Worm (Caenorhabditis elegans) whole organism, late embryonic: ENCODE data around the gene F38B6.4.

Experiments
- C08G9.2 ChIP-seq: sonication (generic microtip); optimal IDR thresholded peaks from 2 replicates; lab custom pipeline; 2016; ENCODE audit warnings: mild to moderate bottlenecking, missing genetic modification characterization, moderate library complexity, missing compliant biosample characterization
- C38D4.7 ChIP-seq: fragments of 200-800 bp; sonication (Bioruptor generic); optimal IDR thresholded peaks from 2 replicates; lab custom pipeline; 2018; ENCODE audit warnings: mild to moderate bottlenecking, missing genetic modification characterization, moderate library complexity, missing compliant biosample characterization
- K09A11.1 ChIP-seq: sonication (generic microtip); optimal IDR thresholded peaks from 2 replicates; lab custom pipeline; 2017; ENCODE audit warnings: antibody characterized with exemption, mild to moderate bottlenecking, missing genetic modification characterization, missing compliant biosample characterization; ENCODE audit not compliant: insufficient read depth
- ceh-19 ChIP-seq: fragments of 200-800 bp; sonication (Bioruptor generic); optimal IDR thresholded peaks from 2 replicates; lab custom pipeline; 2018; ENCODE audit warnings: mild to moderate bottlenecking, missing genetic modification characterization, missing compliant biosample characterization
- ceh-30 ChIP-seq: fragments of 150-350 bp; optimal IDR thresholded peaks from 2 replicates; lab custom pipeline; 2014; ENCODE audit warnings: missing biosample characterization, missing genetic modification characterization
- ceh-31 ChIP-seq: sonication (generic microtip); optimal IDR thresholded peaks from 2 replicates; lab custom pipeline; 2016; ENCODE audit warnings: missing genetic modification characterization, missing compliant biosample characterization
- ceh-34 ChIP-seq: sonication (generic microtip); optimal IDR thresholded peaks from 2 replicates; lab custom pipeline; 2016; ENCODE audit warnings: mild to moderate bottlenecking, missing genetic modification characterization, missing compliant biosample characterization
- ceh-45 ChIP-seq: fragments of 200-800 bp; sonication (Bioruptor generic); IDR thresholded peaks from 2 replicates; pipeline ENCODE4 v1.3.6; 2022; ENCODE audit warnings: missing genetic modification reagents, missing genetic modification characterization, missing compliant biosample characterization
- ceh-6 ChIP-seq: fragments of 200-800 bp; sonication (Bioruptor generic); optimal IDR thresholded peaks from 2 replicates; lab custom pipeline; 2018; ENCODE audit warnings: mild to moderate bottlenecking, missing genetic modification characterization, missing compliant biosample characterization
- dmd-4 ChIP-seq: sonication (generic microtip); optimal IDR thresholded peaks from 2 replicates; lab custom pipeline; 2016; ENCODE audit warnings: borderline replicate concordance, missing genetic modification characterization, missing compliant biosample characterization
- dve-1 ChIP-seq: sonication (generic microtip); optimal IDR thresholded peaks from 2 replicates; lab custom pipeline; 2017; ENCODE audit warnings: antibody characterized with exemption, mild to moderate bottlenecking, missing genetic modification characterization, missing compliant biosample characterization
- elt-4 ChIP-seq: sonication (generic microtip); optimal IDR thresholded peaks from 2 replicates; lab custom pipeline; 2016; ENCODE audit warnings: missing genetic modification characterization, missing compliant biosample characterization
- eyg-1 ChIP-seq: sonication (generic microtip); optimal IDR thresholded peaks from 2 replicates; lab custom pipeline; 2016; ENCODE audit warnings: missing genotype, missing genetic modification characterization, missing compliant biosample characterization
- fax-1 ChIP-seq: sonication (generic microtip); optimal IDR thresholded peaks from 2 replicates; lab custom pipeline; 2016; ENCODE audit warnings: missing genotype, missing genetic modification characterization, missing compliant biosample characterization
- fkh-10 ChIP-seq: fragments of 150-350 bp; optimal IDR thresholded peaks from 2 replicates; lab custom pipeline; 2014; ENCODE audit warnings: missing biosample characterization, missing genetic modification reagents, missing genetic modification characterization
- fkh-6 ChIP-seq: sonication (generic microtip); optimal IDR thresholded peaks from 2 replicates; lab custom pipeline; 2016; ENCODE audit warnings: missing genetic modification characterization, missing compliant biosample characterization
- hlh-13 ChIP-seq: fragments of 200-800 bp; sonication (Bioruptor generic); optimal IDR thresholded peaks from 2 replicates; lab custom pipeline; 2018; ENCODE audit warnings: mild to moderate bottlenecking, missing genetic modification characterization, missing compliant biosample characterization
- hlh-8 ChIP-seq: sonication (generic microtip); optimal IDR thresholded peaks from 2 replicates; lab custom pipeline; 2016; ENCODE audit warnings: missing genotype, missing genetic modification characterization, missing compliant biosample characterization
- madf-2 ChIP-seq: sonication (generic microtip); optimal IDR thresholded peaks from 2 replicates; lab custom pipeline; 2017; ENCODE audit warnings: missing genetic modification characterization, missing compliant biosample characterization
- nfya-1 ChIP-seq: sonication (generic microtip); optimal IDR thresholded peaks from 2 replicates; lab custom pipeline; 2017; ENCODE audit warnings: missing genetic modification characterization, mild to moderate bottlenecking, missing compliant biosample characterization, antibody characterized with exemption, moderate library complexity
- nhr-11 ChIP-seq: fragments of 150-350 bp; optimal IDR thresholded peaks from 2 replicates; lab custom pipeline; 2014; ENCODE audit warnings: missing biosample characterization, missing genetic modification characterization
- nhr-232 ChIP-seq: sonication (generic microtip); optimal IDR thresholded peaks from 2 replicates; lab custom pipeline; 2016; ENCODE audit warnings: missing genetic modification characterization, missing compliant biosample characterization
- npax-4 ChIP-seq: sonication (generic microtip); optimal IDR thresholded peaks from 2 replicates; lab custom pipeline; 2016; ENCODE audit warnings: missing genetic modification characterization, missing compliant biosample characterization
- odd-2 ChIP-seq: sonication (generic microtip); optimal IDR thresholded peaks from 2 replicates; lab custom pipeline; 2017; ENCODE audit warnings: antibody characterized with exemption, mild to moderate bottlenecking, missing genetic modification characterization, missing compliant biosample characterization
- pag-3 ChIP-seq: sonication (generic microtip); optimal IDR thresholded peaks from 2 replicates; lab custom pipeline; 2016; ENCODE audit warnings: missing compliant biosample characterization, missing genetic modification characterization, borderline replicate concordance
- pat-9 ChIP-seq: fragments of 200-800 bp; sonication (Bioruptor generic); optimal IDR thresholded peaks from 2 replicates; lab custom pipeline; 2018; ENCODE audit warnings: mild to moderate bottlenecking, missing genetic modification characterization, moderate library complexity, missing compliant biosample characterization
- pax-1 ChIP-seq: fragments of 150-350 bp; optimal IDR thresholded peaks from 2 replicates; lab custom pipeline; 2014; ENCODE audit warnings: missing biosample characterization, missing genetic modification characterization
- pha-2 ChIP-seq: sonication (generic microtip); optimal IDR thresholded peaks from 2 replicates; lab custom pipeline; 2017; ENCODE audit warnings: mild to moderate bottlenecking, missing genetic modification characterization, missing compliant biosample characterization
- pha-4 ChIP-seq: fragments of 150-350 bp; optimal IDR thresholded peaks from 2 replicates; lab custom pipeline; 2018; ENCODE audit warnings: missing biosample characterization, missing genetic modification reagents, missing genetic modification characterization
- pros-1 ChIP-seq: fragments of 150-350 bp; optimal IDR thresholded peaks from 2 replicates; lab custom pipeline; 2014; ENCODE audit warnings: missing biosample characterization, missing genetic modification reagents, missing genetic modification characterization
- rnt-1 ChIP-seq: sonication (generic microtip); optimal IDR thresholded peaks from 2 replicates; lab custom pipeline; 2016; ENCODE audit warnings: missing genetic modification characterization, missing compliant biosample characterization
- sdc-2 ChIP-seq: sonication (generic microtip); optimal IDR thresholded peaks from 2 replicates; lab custom pipeline; 2016; ENCODE audit warnings: missing genotype, missing genetic modification characterization, missing compliant biosample characterization
- sox-4 ChIP-seq: sonication (generic microtip); optimal IDR thresholded peaks from 2 replicates; lab custom pipeline; 2017; ENCODE audit warnings: mild to moderate bottlenecking, missing genetic modification characterization, inconsistent platforms, missing compliant biosample characterization
- syd-9 ChIP-seq: sonication (generic microtip); optimal IDR thresholded peaks from 2 replicates; lab custom pipeline; 2016; ENCODE audit warnings: mild to moderate bottlenecking, missing genetic modification characterization, moderate library complexity, missing compliant biosample characterization
- tbx-7 ChIP-seq: sonication (generic microtip); optimal IDR thresholded peaks from 2 replicates; lab custom pipeline; 2016; ENCODE audit warnings: missing genotype, missing genetic modification characterization, missing compliant biosample characterization
- unc-55 ChIP-seq: sonication (generic microtip); optimal IDR thresholded peaks from 2 replicates; lab custom pipeline; 2017; ENCODE audit warnings: missing biosample characterization, missing genetic modification reagents, missing genetic modification characterization
- unc-86 ChIP-seq: sonication (generic microtip); optimal IDR thresholded peaks from 2 replicates; lab custom pipeline; 2016; ENCODE audit warnings: missing genetic modification characterization, missing compliant biosample characterization
- zip-5 ChIP-seq: sonication (generic microtip); optimal IDR thresholded peaks from 2 replicates; lab custom pipeline; 2016; ENCODE audit warnings: missing genetic modification characterization, missing compliant biosample characterization
- ztf-16 ChIP-seq: sonication (generic microtip); optimal IDR thresholded peaks from 2 replicates; lab custom pipeline; 2017; ENCODE audit warnings: missing genetic modification characterization, missing compliant biosample characterization

F38B6.4 gene

DNA sequence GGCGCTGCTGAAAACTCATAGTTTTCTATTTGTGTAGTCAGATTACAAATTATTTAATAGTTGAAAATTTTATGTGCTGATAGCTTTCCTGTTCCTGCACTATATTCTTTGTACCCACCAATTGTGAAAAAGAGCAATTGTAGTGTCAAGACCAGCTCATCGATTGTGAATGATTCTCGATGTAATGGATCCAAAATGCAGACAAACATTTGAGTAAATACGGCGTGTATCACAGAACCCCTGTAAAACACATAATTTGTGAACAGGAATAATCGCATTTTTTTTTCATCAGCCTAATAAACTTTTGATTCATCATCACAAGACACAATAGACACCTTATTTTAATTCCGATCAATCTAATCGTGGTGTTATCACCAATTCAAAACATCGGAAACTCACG is 12.4 kb upstream of the F38B6.4 start:
- TF ChIP-seq pha-2 (tag; lab: Kevin White, UChicago) (no peak), npax-4 (no peak), odd-2 (no peak), ceh-31 (tag; lab: Kevin White, UChicago) (no peak), dve-1 (tag; lab: Kevin White, UChicago) (no peak), fkh-6 (tag; lab: Kevin White, UChicago) (no peak), ceh-34 (tag; lab: Kevin White, UChicago) (no peak), ceh-45 (GFP tag; lab: Robert Waterston, UW) (no peak), sox-4 (no peak), C08G9.2 (no peak), zip-5 (tag; lab: Kevin White, UChicago) (no peak), C38D4.7 (no peak), pax-1 (no peak), pat-9 (tag; lab: Kevin White, UChicago) (no peak), sdc-2 (tag; lab: Kevin White, UChicago) (no peak), nhr-232 (tag; lab: Kevin White, UChicago) (no peak), ztf-16 (tag; lab: Kevin White, UChicago) (no peak), K09A11.1 (no peak), tbx-7 (tag; lab: Kevin White, UChicago) (no peak), madf-2 (tag; lab: Kevin White, UChicago) (no peak)

DNA sequence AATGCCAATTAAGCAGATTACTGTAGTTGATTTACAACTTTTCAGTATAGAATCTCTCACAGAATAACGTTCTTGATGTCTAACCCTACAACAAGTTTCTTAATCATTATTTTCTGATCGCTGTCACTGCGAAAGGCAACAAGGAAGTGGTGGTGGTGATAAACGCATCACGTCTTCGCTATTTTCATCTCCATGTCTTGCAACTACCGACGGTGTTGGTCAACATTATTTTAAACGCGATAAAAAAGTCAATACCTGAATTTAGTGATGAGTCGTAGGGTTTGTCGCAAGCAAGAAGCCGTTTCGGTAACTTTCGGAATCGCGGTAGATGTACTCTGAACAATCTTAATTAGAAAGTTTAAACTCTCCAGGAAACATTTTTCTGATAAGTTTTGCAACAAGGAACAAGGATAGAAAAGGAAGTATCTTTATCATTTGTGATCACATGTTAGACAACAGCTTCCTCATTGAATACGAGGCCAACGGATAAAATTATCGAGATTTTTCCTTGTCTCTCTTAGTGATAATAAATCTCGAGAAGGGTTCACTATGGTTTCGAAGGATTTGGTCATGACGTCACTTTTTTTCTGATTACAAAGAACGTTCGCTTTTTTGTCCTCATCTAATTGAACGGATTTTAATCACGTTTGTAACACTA is 10.8 kb upstream of the F38B6.4 start:
- no peak for TF ChIP-seq ceh-6 (GFP tag; lab: Kevin White, UChicago)
- TF ChIP-seq sox-4, result no peak
- no peak for TF ChIP-seq zip-5 (tag; lab: Kevin White, UChicago)
- no peak for TF ChIP-seq fax-1 (tag; lab: Kevin White, UChicago)
- TF ChIP-seq pag-3 (tag; lab: Kevin White, UChicago), result no peak
- TF ChIP-seq ztf-16 (tag; lab: Kevin White, UChicago), result no peak

DNA sequence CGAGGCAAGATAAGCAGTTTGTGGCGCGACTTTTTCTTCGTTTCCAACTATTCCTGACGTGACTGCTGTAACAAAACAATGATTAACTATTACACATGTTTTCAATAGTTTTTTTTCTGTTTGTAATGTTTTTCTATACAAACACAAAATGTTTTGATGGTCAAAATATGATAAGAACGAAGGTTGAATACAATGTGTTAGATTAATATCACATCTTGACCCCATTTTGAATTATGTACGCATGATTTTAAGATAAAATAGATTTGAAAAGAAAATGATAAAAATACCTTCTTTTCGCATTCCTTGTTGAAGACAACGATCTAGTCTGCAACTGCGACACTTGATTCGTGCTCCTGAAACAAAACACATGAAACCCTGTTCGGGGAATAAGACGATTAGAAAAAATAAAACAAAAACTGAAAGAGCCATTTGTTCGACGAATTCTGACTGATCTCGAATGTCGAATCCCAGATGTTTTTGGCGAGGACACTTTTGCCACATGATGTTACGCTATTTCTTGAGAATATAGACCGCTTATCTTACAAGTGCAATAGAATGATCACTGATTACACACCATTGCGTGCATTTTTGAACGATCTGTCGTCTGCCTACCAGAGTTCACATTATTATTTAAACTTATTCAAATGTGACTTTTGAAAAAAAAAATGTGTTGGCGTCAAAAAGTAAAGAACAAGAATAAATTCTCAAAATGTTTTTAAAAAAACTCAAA is 9.4 kb upstream of the F38B6.4 start:
- TF ChIP-seq zip-5 (tag; lab: Kevin White, UChicago) (no peak), hlh-13 (GFP tag; lab: Kevin White, UChicago) (no peak), pha-4 (no peak), syd-9 (tag; lab: Kevin White, UChicago) (no peak), rnt-1 (no peak), nhr-232 (tag; lab: Kevin White, UChicago) (no peak)
- TF ChIP-seq, all 69 proteins: peak for 0

ce11 chrX:6667468-6667867 is 7.2 kb upstream of the F38B6.4 start:
- no peak for TF ChIP-seq nhr-11 (tag; lab: Kevin White, UChicago)
- TF ChIP-seq ceh-30, result no peak
- TF ChIP-seq unc-86 (tag; lab: Kevin White, UChicago), result no peak
- TF ChIP-seq fkh-10 (GFP tag; lab: Kevin White, UChicago), result no peak
- no peak for TF ChIP-seq elt-4 (tag; lab: Kevin White, UChicago)
- TF ChIP-seq hlh-8, result no peak
- TF ChIP-seq sox-4, result no peak
- TF ChIP-seq dmd-4 (tag; lab: Kevin White, UChicago), result no peak
- no peak for TF ChIP-seq eyg-1 (tag; lab: Kevin White, UChicago)
- no peak for TF ChIP-seq odd-2
- no peak for TF ChIP-seq pros-1 (tag; lab: Kevin White, UChicago)
- no peak for TF ChIP-seq nfya-1 (tag; lab: Kevin White, UChicago)
- no peak for TF ChIP-seq ceh-19 (GFP tag; lab: Kevin White, UChicago)
- TF ChIP-seq unc-55 (GFP tag; lab: Kevin White, UChicago), result no peak
- TF ChIP-seq rnt-1, result no peak
- no peak for TF ChIP-seq ceh-34 (tag; lab: Kevin White, UChicago)
- no peak for TF ChIP-seq C38D4.7
